Fruit fly (Drosophila melanogaster) whole organism, larva: ENCODE measurements around the gene CG42716.
A peak's percentile ranks its signal among the peaks of the same experiment; 100 is the strongest.

Experiments used
- noc ChIP-seq: fragments of 200-800 bp; sonication (Bioruptor generic); optimal IDR thresholded peaks from 3 replicates; lab custom pipeline; 2019; ENCODE audit warnings: missing biosample characterization, mild to moderate bottlenecking, missing genetic modification characterization, moderate library complexity

Gene CG42716

dm6 chr3L:16013198-16013982 lies 20.2 kb upstream of the CG42716 start:
- no peak for TF ChIP-seq noc

DNA sequence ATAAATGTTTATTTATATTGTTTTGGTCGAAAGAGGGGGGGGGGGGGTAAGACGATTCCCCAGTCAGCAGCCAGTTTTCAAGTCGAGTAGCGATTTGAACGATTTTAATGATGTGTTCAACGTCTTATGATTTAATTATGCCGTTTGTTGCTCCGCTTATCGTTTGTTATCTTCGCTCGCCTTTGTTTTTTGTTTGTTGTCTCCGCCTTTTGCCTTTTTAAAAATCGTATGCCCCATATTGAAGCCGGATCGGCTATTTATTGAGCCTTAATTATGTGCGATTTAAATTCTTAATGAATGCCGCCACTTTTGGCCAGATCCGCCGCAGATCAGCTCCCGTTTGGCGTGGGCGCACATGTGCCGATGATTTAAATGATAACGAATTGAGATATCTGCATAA lies 19.1 kb upstream of the CG42716 start:
- TF ChIP-seq noc, result peak; percentile 5

DNA sequence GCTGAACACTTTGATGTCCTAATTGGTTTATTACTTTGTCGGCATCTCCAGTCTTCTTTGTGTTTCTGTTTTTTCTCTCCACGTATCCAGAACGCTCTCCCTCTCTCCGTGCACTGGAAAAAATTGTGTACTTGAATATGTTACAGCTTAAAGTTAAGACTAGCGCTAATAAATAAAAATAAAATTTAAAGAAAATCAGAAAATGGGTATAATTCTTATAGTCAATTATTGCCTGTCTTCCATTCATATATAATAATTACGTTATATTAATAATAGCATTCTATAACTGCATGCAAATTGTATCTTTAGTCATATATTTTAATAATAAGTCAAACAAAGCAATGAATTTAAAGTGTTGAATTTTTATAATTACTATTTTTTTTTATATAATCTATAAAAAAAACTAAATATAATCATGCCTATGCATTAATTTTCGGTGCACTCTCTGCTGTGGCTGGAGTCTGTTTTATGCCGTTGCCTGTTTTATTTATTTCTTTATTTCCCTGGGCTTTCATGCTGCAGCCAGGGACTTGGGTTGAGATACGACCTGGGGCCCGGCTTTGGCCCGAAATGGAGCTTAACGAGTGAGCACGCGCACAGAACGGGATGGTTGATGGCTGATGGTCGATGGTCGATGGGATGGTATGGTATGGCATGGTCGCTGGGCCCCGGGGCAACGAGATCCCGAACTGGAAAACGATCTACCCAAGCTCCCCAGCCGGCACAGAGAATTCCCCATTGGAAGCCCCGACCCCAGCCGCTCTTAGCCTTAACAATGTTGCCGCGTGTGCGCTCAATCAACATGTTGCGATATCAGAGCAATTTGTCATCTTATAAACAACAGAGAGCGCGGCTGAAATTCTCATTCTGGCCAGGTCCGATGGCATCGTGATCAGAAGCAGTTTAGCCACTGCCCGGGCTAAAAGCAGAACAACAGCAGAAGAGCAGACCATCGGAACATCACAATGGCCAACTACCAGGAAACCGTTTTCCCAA lies 17.5 kb upstream of the CG42716 start:
- no peak for TF ChIP-seq noc

DNA sequence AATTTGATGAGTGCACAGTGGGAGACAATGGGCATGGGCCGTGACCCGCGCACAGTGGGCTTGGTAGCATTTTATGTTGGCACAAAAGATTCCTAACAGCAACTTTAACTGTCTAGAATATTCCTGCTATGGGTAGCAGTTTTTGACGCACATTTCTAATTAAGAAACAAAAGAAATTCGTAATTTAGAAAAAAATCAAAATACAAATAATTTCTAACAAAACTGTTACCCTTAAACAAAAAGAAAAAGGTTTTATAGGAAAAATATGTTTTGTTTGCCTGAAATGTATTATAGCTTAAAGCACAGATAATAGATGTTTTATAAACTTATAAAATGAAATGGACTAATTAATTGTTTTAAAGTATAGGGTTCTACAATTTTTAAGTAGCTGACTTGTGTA lies 16.7 kb upstream of the CG42716 start:
- TF ChIP-seq noc, result no peak

- TF ChIP-seq noc, result no peak
Observed at dm6 chr3L:16017528-16018250, 15.9 kb upstream of the CG42716 start.

DNA sequence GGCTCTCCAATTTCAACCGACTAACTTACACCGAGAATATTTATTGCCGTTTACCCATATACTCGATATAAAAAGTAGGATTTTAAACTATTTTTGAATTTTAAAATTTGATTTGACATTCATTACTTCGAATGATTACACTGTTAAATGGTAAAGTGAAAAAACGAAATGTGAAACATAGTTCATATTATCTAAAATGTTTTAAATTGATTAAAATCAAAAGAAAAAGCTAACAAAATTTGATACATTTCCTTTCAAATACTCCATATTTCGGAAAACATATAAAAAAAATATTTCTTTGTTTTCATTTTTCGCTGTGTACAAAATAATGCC lies 15.4 kb upstream of the CG42716 start:
- no peak for TF ChIP-seq noc

dm6 chr3L:16018721-16019120 lies 14.9 kb upstream of the CG42716 start:
- TF ChIP-seq noc, result no peak

- TF ChIP-seq noc, result no peak
Observed at dm6 chr3L:16019144-16020006, 14.2 kb upstream of the CG42716 start.

DNA sequence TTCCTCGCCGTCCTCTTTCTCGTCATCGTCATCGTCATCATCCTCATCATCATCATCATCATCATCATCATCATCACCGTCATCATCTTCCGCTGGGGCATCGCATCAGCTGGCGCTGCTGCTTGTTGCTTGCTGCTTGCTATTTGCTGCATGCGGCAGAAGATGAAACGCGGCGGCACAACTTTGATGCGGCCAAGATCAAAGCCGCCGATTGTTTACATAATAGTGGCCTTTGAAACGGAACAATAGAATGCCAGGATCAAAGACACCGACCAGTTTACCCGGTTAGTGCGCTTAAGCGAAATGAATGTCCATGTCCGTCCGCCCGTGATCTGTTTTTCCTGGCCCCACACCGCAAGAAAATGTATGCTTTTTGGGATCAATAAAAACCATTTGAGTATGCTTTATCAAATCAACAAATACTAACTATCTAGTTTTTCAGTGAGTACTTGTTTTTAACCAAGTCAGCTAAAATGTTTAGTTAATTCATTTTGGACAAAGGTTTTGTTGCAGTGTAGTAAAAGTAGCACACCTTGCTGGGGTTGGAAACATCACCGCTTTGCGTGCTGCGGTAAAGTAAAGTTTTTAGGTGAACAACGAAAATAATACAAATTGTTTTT lies 12.4 kb upstream of the CG42716 start:
- no peak for TF ChIP-seq noc

DNA sequence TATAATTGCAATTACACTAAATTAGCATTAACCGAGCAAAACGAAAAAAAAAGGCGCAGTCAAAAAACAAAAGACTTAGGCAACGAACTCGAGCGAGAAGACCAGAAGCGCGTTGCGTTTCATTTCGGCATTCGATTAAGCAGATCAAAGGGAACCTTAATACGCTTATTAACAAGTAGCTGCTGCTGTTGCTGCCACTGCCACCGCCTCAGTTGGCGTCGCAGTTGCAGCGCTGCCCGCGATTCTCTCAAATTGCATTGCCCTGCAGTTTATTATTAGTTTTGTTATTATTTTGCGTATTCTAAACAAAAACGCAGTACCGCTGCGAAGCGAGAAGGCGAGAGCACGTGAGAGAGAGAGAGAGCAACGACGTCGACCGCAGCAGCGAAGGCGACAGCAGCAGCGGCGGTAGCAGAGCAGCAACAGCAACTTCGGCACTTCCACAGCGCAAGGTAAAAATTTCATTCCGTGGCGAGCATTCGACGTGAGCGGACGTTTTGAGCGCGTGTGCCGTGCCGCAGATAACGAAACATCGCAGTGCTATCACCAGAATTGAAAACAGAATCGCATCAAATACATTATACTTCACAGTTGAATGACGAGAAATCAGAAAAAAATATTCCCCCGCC lies 10.4 kb upstream of the CG42716 start, which contains the start of gene Notum:
Gene Notum (plus strand): TSS at position 461 of the 629 bp plus-strand sequence.
- TF ChIP-seq noc, result no peak

dm6 chr3L:16024276-16025019 lies 9.1 kb upstream of the CG42716 start:
- no peak for TF ChIP-seq noc

DNA sequence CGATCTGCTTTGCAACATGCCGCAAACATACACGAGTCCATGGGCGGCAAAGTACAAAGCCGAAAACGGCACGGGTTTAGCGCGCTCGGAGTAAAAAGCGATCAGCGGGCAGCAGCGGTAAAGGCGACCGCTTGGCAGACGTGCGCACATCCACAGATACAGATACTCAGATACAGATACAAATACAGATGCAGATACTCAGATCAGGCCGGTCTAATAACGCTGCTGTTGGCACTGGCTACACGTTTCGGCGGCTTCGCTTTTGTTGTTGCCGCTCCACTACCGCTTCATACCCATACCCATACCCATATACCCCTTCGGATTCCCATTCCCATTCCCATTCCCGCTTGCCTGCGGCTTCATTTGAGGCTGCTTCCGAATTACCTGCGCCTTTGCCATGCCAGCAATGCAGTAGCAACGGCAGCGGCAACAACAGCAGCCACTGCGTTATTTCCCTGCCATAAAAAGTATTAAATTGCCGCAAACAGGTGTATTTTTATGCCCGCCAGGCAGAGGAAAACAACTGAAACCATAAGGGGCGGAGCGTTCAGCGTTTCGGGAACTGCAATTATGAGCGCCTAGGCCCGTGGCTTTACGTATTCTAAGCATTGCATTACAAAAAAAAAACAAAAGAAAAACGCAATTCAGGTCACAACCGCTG lies 8.4 kb upstream of the CG42716 start:
- no peak for TF ChIP-seq noc

dm6 chr3L:16026065-16026789 lies 7.4 kb upstream of the CG42716 start:
- TF ChIP-seq noc, result no peak
